Worm (Caenorhabditis elegans): ENCODE measurements around the gene T09B9.3.

- no peak for TF ChIP-seq hlh-13 (GFP tag; optimal IDR thresholded peaks at IDR 0.05)
- no peak for TF ChIP-seq nhr-11 (tag; optimal IDR thresholded peaks at IDR 0.05)
Measured at ce11 chrX:9794173-9794572, 33.0 kb upstream of the T09B9.3 start, which contains the start of gene F36G3.2.

Data from whole organism, late embryonic.